Fruit fly (Drosophila melanogaster) whole organism, embryonic: Measurements from ENCODE around the gene CARPB.

Experiments used
- CG10543 ChIP-seq: fragments of 200-800 bp; sonication (Bioruptor generic); optimal IDR thresholded peaks from 3 replicates; lab custom pipeline; 2017; ENCODE audit warnings: missing biosample characterization, mild to moderate bottlenecking, missing genetic modification characterization, moderate library complexity
- CG11093 ChIP-seq: fragments of 200-800 bp; sonication (Bioruptor generic); IDR thresholded peaks from 3 replicates; pipeline ENCODE4 v1.3.6; 2022; ENCODE audit warnings: missing biosample characterization, missing genetic modification characterization
- CG11247 ChIP-seq: fragments of 200-800 bp; sonication (Bioruptor generic); IDR thresholded peaks from 2 replicates; pipeline ENCODE4 v1.3.6; 2022; ENCODE audit warnings: missing biosample characterization, missing genetic modification characterization
- CG11456 ChIP-seq: fragments of 200-800 bp; sonication (Bioruptor generic); IDR thresholded peaks from 3 replicates; pipeline ENCODE4 v1.3.6; 2022; ENCODE audit warnings: missing biosample characterization, missing genetic modification characterization
- CG11560 ChIP-seq: fragments of 200-800 bp; sonication (Bioruptor generic); IDR thresholded peaks from 3 replicates; pipeline ENCODE4 v1.3.6; 2022; ENCODE audit warnings: missing biosample characterization, missing genetic modification characterization
- CG12769 ChIP-seq: fragments of 200-800 bp; sonication (Bioruptor generic); optimal IDR thresholded peaks from 2 replicates; lab custom pipeline; 2019; ENCODE audit warnings: missing biosample characterization, mild to moderate bottlenecking, missing genetic modification characterization, moderate library complexity
- CG14710 ChIP-seq: fragments of 200-800 bp; sonication (Bioruptor generic); optimal IDR thresholded peaks from 3 replicates; lab custom pipeline; 2019; ENCODE audit warnings: missing biosample characterization, mild to moderate bottlenecking, missing genetic modification characterization, moderate library complexity
- CG1529 ChIP-seq: fragments of 200-800 bp; sonication (Bioruptor generic); optimal IDR thresholded peaks from 3 replicates; lab custom pipeline; 2018; ENCODE audit warnings: missing biosample characterization, missing genetic modification characterization
- CG17328 ChIP-seq: fragments of 200-800 bp; sonication (Bioruptor generic); IDR thresholded peaks from 2 replicates; pipeline ENCODE4 v1.3.6; 2022; ENCODE audit warnings: missing biosample characterization, missing genetic modification characterization
- CG17612 ChIP-seq: fragments of 200-800 bp; sonication (Bioruptor generic); IDR thresholded peaks from 2 replicates; pipeline ENCODE4 v1.3.6; 2022; ENCODE audit warnings: missing biosample characterization, missing genetic modification characterization
- CG2678 ChIP-seq: fragments of 200-800 bp; sonication (Bioruptor generic); optimal IDR thresholded peaks from 3 replicates; lab custom pipeline; 2019; ENCODE audit warnings: missing biosample characterization, mild to moderate bottlenecking, missing genetic modification characterization, moderate library complexity
- CG32772 ChIP-seq: fragments of 200-800 bp; sonication (Bioruptor generic); IDR thresholded peaks from 2 replicates; pipeline ENCODE4 v1.3.6; 2022; ENCODE audit warnings: missing biosample characterization, missing genetic modification characterization
- CG34224 ChIP-seq: fragments of 200-800 bp; sonication (Bioruptor generic); IDR thresholded peaks from 3 replicates; pipeline ENCODE4 v1.3.6; 2022; ENCODE audit warnings: missing biosample characterization, missing genetic modification characterization; ENCODE audit not compliant: partially characterized antibody
- CG3995 ChIP-seq: fragments of 200-800 bp; sonication (Bioruptor generic); optimal IDR thresholded peaks from 3 replicates; lab custom pipeline; 2016; ENCODE audit warnings: missing biosample characterization, missing genetic modification characterization
- CG4424 ChIP-seq: fragments of 200-800 bp; sonication (Bioruptor generic); optimal IDR thresholded peaks from 3 replicates; lab custom pipeline; 2016; ENCODE audit warnings: missing biosample characterization, missing genetic modification characterization
- CG8290 ChIP-seq, 3 experiments: fragments of 200-800 bp; sonication (Bioruptor generic); optimal IDR thresholded peaks; 2 replicates each; lab custom pipeline; 2016 to 2019; ENCODE audit warnings: missing biosample characterization in 3 of 3, missing genetic modification characterization in 3 of 3, mild to moderate bottlenecking in 2 of 3, moderate library complexity in 1 of 3
- CG8924 ChIP-seq: fragments of 200-800 bp; optimal IDR thresholded peaks from 3 replicates; lab custom pipeline; 2019; ENCODE audit warnings: missing biosample characterization, mild to moderate bottlenecking, missing genetic modification characterization, moderate library complexity
- Dek ChIP-seq: fragments of 200-800 bp; sonication (Bioruptor generic); optimal IDR thresholded peaks from 3 replicates; lab custom pipeline; 2019; ENCODE audit warnings: missing biosample characterization, mild to moderate bottlenecking, missing genetic modification characterization, moderate library complexity
- E2f1 ChIP-seq: fragments of 200-800 bp; sonication (Bioruptor generic); IDR thresholded peaks from 2 replicates; pipeline ENCODE4 v1.3.6; 2022; ENCODE audit warnings: missing biosample characterization, missing genetic modification characterization
- ERR ChIP-seq: fragments of 200-800 bp; sonication (Bioruptor generic); optimal IDR thresholded peaks from 2 replicates; lab custom pipeline; 2016; ENCODE audit warnings: missing biosample characterization, missing genetic modification characterization
- HHEX ChIP-seq: fragments of 200-800 bp; sonication (Bioruptor generic); optimal IDR thresholded peaks from 3 replicates; lab custom pipeline; 2017; ENCODE audit warnings: missing biosample characterization, mild to moderate bottlenecking, missing genetic modification characterization, missing genetic modification reagents
- HmgD ChIP-seq: fragments of 200-800 bp; sonication (Bioruptor generic); optimal IDR thresholded peaks from 3 replicates; lab custom pipeline; 2016; ENCODE audit warnings: missing biosample characterization, missing genetic modification characterization
- HmgZ ChIP-seq: fragments of 200-800 bp; sonication (Bioruptor generic); optimal IDR thresholded peaks from 2 replicates; lab custom pipeline; 2018; ENCODE audit warnings: missing biosample characterization, mild to moderate bottlenecking, missing genetic modification characterization
- Hr39 ChIP-seq: fragments of >200 bp; optimal IDR thresholded peaks from 2 replicates; lab custom pipeline; 2017
- Max ChIP-seq: fragments of 200-800 bp; sonication (Bioruptor generic); optimal IDR thresholded peaks from 2 replicates; lab custom pipeline; 2016; ENCODE audit warnings: missing biosample characterization, mild to moderate bottlenecking, missing genetic modification characterization
- Med ChIP-seq: fragments of 200-800 bp; sonication (Bioruptor generic); peaks from one replicate; lab custom pipeline; 2016; ENCODE audit warnings: missing biosample characterization, missing genetic modification characterization, mild to moderate bottlenecking, inconsistent platforms, moderate library complexity
- Mes4 ChIP-seq: fragments of 200-800 bp; sonication (Bioruptor generic); optimal IDR thresholded peaks from 2 replicates; lab custom pipeline; 2016; ENCODE audit warnings: missing biosample characterization, missing genetic modification characterization
- Nf-YA ChIP-seq: fragments of 200-800 bp; sonication (Bioruptor generic); IDR thresholded peaks from 2 replicates; pipeline ENCODE4 v1.3.6; 2022; ENCODE audit warnings: missing biosample characterization, missing genetic modification characterization
- Oli ChIP-seq: fragments of 200-800 bp; sonication (Bioruptor generic); optimal IDR thresholded peaks from 2 replicates; lab custom pipeline; 2018; ENCODE audit warnings: missing biosample characterization, mild to moderate bottlenecking, missing genetic modification characterization, moderate library complexity
- Vsx1 ChIP-seq: fragments of 200-800 bp; sonication (Bioruptor generic); optimal IDR thresholded peaks from 2 replicates; lab custom pipeline; 2017; ENCODE audit warnings: missing biosample characterization, mild to moderate bottlenecking, missing genetic modification characterization, missing genetic modification reagents
- Xrp1 ChIP-seq: fragments of 200-800 bp; sonication (Bioruptor generic); IDR thresholded peaks from 2 replicates; pipeline ENCODE4 v1.3.6; 2022; ENCODE audit warnings: missing biosample characterization, missing genetic modification characterization
- abd-A ChIP-seq: fragments of 200-800 bp; sonication (Bioruptor generic); optimal IDR thresholded peaks from 3 replicates; lab custom pipeline; 2019; ENCODE audit warnings: missing biosample characterization, mild to moderate bottlenecking, missing genetic modification characterization, moderate library complexity
- ems ChIP-seq: fragments of 200-800 bp; sonication (Bioruptor generic); optimal IDR thresholded peaks from 3 replicates; lab custom pipeline; 2016; ENCODE audit warnings: missing biosample characterization, missing genetic modification characterization
- ewg ChIP-seq: fragments of 200-800 bp; sonication (Bioruptor generic); optimal IDR thresholded peaks from 3 replicates; lab custom pipeline; 2017; ENCODE audit warnings: mild to moderate bottlenecking, missing biosample characterization, missing genetic modification reagents, missing genetic modification characterization
- exex ChIP-seq: fragments of 200-800 bp; sonication (Bioruptor generic); optimal IDR thresholded peaks from 4 replicates; lab custom pipeline; 2018; ENCODE audit warnings: missing biosample characterization, mild to moderate bottlenecking, missing genetic modification characterization, moderate library complexity
- grn ChIP-seq: fragments of 200-800 bp; sonication (Bioruptor generic); optimal IDR thresholded peaks from 3 replicates; lab custom pipeline; 2017; ENCODE audit warnings: missing biosample characterization, missing genetic modification characterization
- ind ChIP-seq: fragments of 200-800 bp; sonication (Bioruptor generic); optimal IDR thresholded peaks from 3 replicates; lab custom pipeline; 2016; ENCODE audit warnings: missing biosample characterization, missing genetic modification characterization
- pfk ChIP-seq: fragments of 200-800 bp; sonication (Bioruptor generic); optimal IDR thresholded peaks from 2 replicates; lab custom pipeline; 2018; ENCODE audit warnings: missing biosample characterization, mild to moderate bottlenecking, missing genetic modification characterization, moderate library complexity
- pho ChIP-seq: fragments of 200-800 bp; sonication (Bioruptor generic); optimal IDR thresholded peaks from 2 replicates; lab custom pipeline; 2016; ENCODE audit warnings: missing biosample characterization, missing genetic modification characterization
- pum ChIP-seq: fragments of 200-800 bp; sonication (Bioruptor generic); optimal IDR thresholded peaks from 2 replicates; lab custom pipeline; 2016; ENCODE audit warnings: missing biosample characterization, missing genetic modification characterization
- row ChIP-seq: fragments of 200-800 bp; sonication (Bioruptor generic); IDR thresholded peaks from 3 replicates; pipeline ENCODE4 v1.3.6; 2022; ENCODE audit warnings: missing biosample characterization, missing genetic modification characterization
- vfl ChIP-seq: fragments of 200-800 bp; sonication (Bioruptor generic); optimal IDR thresholded peaks from 2 replicates; lab custom pipeline; 2016; ENCODE audit warnings: missing biosample characterization, missing genetic modification characterization
- vvl ChIP-seq: fragments of 200-800 bp; sonication (Bioruptor generic); IDR thresholded peaks from 2 replicates; pipeline ENCODE4 v1.3.6; 2022; ENCODE audit warnings: missing biosample characterization, missing genetic modification characterization
- wdn ChIP-seq: fragments of 200-800 bp; sonication (Bioruptor generic); IDR thresholded peaks from 2 replicates; pipeline ENCODE4 v1.3.6; 2022; ENCODE audit warnings: missing biosample characterization, missing genetic modification characterization
- wek ChIP-seq: fragments of 200-800 bp; sonication (Bioruptor generic); optimal IDR thresholded peaks from 3 replicates; lab custom pipeline; 2018; ENCODE audit warnings: missing biosample characterization, mild to moderate bottlenecking, missing genetic modification characterization, moderate library complexity
- zen ChIP-seq: fragments of 200-800 bp; sonication (Bioruptor generic); optimal IDR thresholded peaks from 3 replicates; lab custom pipeline; 2018; ENCODE audit warnings: missing biosample characterization, mild to moderate bottlenecking, missing genetic modification characterization, moderate library complexity
- zf30C ChIP-seq: fragments of 200-800 bp; sonication (Bioruptor generic); optimal IDR thresholded peaks from 3 replicates; lab custom pipeline; 2018; ENCODE audit warnings: missing biosample characterization, mild to moderate bottlenecking, missing genetic modification characterization

The CARPB gene

dm6 chrX:9871632-9872031, 88.6 kb downstream of the CARPB start, which contains the start of gene CG45061 (continued):
- TF ChIP-seq HmgZ (tag; lab: Kevin White, UChicago) (peak; percentile 29), HmgD (GFP tag; lab: Kevin White, UChicago) (no peak), Nf-YA (GFP tag; lab: Robert Waterston, UW) (0 out of 2 replicates have a peak, but pooled peaks have one; percentile 8), CG11456 (GFP tag; lab: Robert Waterston, UW) (peak; percentile 32; the same call in 1 of the 3 replicates), Med (peak; percentile 82), CG8290 (GFP tag; optimal IDR thresholded peaks at IDR 0.05; lab: Kevin White, UChicago) (no peak), CG8290 (tag; optimal IDR thresholded peaks at IDR 0.05; lab: Kevin White, UChicago) (peak in 1 of 2 experiments; percentile 73), Vsx1 (no peak), pum (GFP tag; lab: Kevin White, UChicago) (no peak), CG11247 (GFP tag; lab: Robert Waterston, UW) (no peak), CG3995 (GFP tag; lab: Kevin White, UChicago) (no peak), row (peak; percentile 56; the same call in 2 of the 3 replicates), exex (tag; lab: Kevin White, UChicago) (peak; percentile 80)

dm6 chrX:9873917-9874316, 90.9 kb downstream of the CARPB start, which contains the start of gene CG32695:
CG32695 (minus strand) TSS chrX:9874057.
- TF ChIP-seq wek (GFP tag; lab: Kevin White, UChicago) (no peak), grn (peak; percentile 50), CG17612 (GFP tag; lab: Robert Waterston, UW) (no peak), pfk (GFP tag; lab: Kevin White, UChicago) (no peak), zen (tag; lab: Kevin White, UChicago) (no peak), CG1529 (GFP tag; lab: Kevin White, UChicago) (no peak), CG3995 (GFP tag; lab: Kevin White, UChicago) (no peak), Oli (tag; lab: Kevin White, UChicago) (no peak), Hr39 (lab: Kevin White, UChicago) (no peak), CG11560 (tag; lab: Robert Waterston, UW) (no peak), ems (GFP tag; lab: Kevin White, UChicago) (no peak), CG32772 (GFP tag; lab: Robert Waterston, UW) (no peak), CG34224 (GFP tag; lab: Robert Waterston, UW) (no peak), E2f1 (GFP tag; lab: Robert Waterston, UW) (no peak), ERR (GFP tag; lab: Kevin White, UChicago) (no peak), pho (GFP tag; lab: Kevin White, UChicago) (no peak), CG10543 (peak; percentile 9)

- TF ChIP-seq CG11093 (GFP tag; lab: Robert Waterston, UW) (peak; percentile 67; the same call in 2 of the 3 replicates), CG12769 (tag; lab: Kevin White, UChicago) (peak; percentile 95), wdn (peak; percentile 76), CG14710 (tag; lab: Kevin White, UChicago) (peak; percentile 64), Xrp1 (GFP tag; lab: Robert Waterston, UW) (peak; percentile 83), CG17328 (GFP tag; lab: Robert Waterston, UW) (peak; percentile 69), Mes4 (GFP tag; lab: Kevin White, UChicago) (peak; percentile 35), Dek (tag; lab: Kevin White, UChicago) (peak; percentile 58), ind (GFP tag; lab: Kevin White, UChicago) (peak; percentile 68), vvl (GFP tag; lab: Robert Waterston, UW) (peak; percentile 82), CG8924 (tag; lab: Kevin White, UChicago) (peak; percentile 59), CG4424 (GFP tag; lab: Kevin White, UChicago) (peak; percentile 76), Max (GFP tag; lab: Kevin White, UChicago) (peak; percentile 39), ewg (GFP tag; lab: Kevin White, UChicago) (peak; percentile 49), CG2678 (tag; lab: Kevin White, UChicago) (peak; percentile 85), zf30C (GFP tag; lab: Kevin White, UChicago) (no peak), abd-A (tag; lab: Kevin White, UChicago) (no peak), HHEX (GFP tag; lab: Kevin White, UChicago) (peak; percentile 30), vfl (GFP tag; lab: Kevin White, UChicago) (peak; percentile 39)
Measured at dm6 chrX:9875948-9876853, 93.2 kb downstream of the CARPB start, which contains the start of gene CG15247. CG15247 (minus strand) TSS chrX:9876672.
